Fruit fly (Drosophila melanogaster) whole organism, prepupa: ENCODE data around the gene CG10702.

Experiments used
- Blimp-1 ChIP-seq: fragments of 200-800 bp; sonication (Bioruptor generic); optimal IDR thresholded peaks from 3 replicates; lab custom pipeline; 2017; ENCODE audit warnings: missing biosample characterization, missing genetic modification characterization, mild to moderate bottlenecking, moderate library complexity, missing genetic modification reagents
- CG11294 ChIP-seq: fragments of 200-800 bp; sonication (Bioruptor generic); IDR thresholded peaks from 2 replicates; pipeline ENCODE4 v1.3.6; 2022; ENCODE audit warnings: missing biosample characterization, missing genetic modification characterization
- CG15336 ChIP-seq: fragments of 200-800 bp; sonication (Bioruptor generic); IDR thresholded peaks from 2 replicates; pipeline ENCODE4 v1.3.6; 2022; ENCODE audit warnings: missing biosample characterization, missing genetic modification characterization
- CG7368 ChIP-seq: fragments of 200-800 bp; sonication (Bioruptor generic); optimal IDR thresholded peaks from 3 replicates; lab custom pipeline; 2016; ENCODE audit warnings: missing biosample characterization, missing genetic modification characterization
- OdsH ChIP-seq: fragments of 200-800 bp; sonication (Bioruptor generic); optimal IDR thresholded peaks from 3 replicates; lab custom pipeline; 2016; ENCODE audit warnings: missing biosample characterization, missing genetic modification characterization
- dsx ChIP-seq: fragments of 200-800 bp; optimal IDR thresholded peaks from 3 replicates; lab custom pipeline; 2019; ENCODE audit warnings: missing biosample characterization, mild to moderate bottlenecking, missing genetic modification characterization, moderate library complexity; ENCODE audit not compliant: poor library complexity, severe bottlenecking
- eg ChIP-seq: fragments of 200-800 bp; sonication (Bioruptor generic); IDR thresholded peaks from 3 replicates; pipeline ENCODE4 v1.3.6; 2022; ENCODE audit warnings: missing biosample characterization, missing genetic modification characterization
- fkh ChIP-seq: fragments of 200-800 bp; sonication (Bioruptor generic); optimal IDR thresholded peaks from 3 replicates; lab custom pipeline; 2017; ENCODE audit warnings: missing biosample characterization, mild to moderate bottlenecking, missing genetic modification characterization, moderate library complexity
- salr ChIP-seq, 2 experiments: fragments of 200-800 bp; sonication (Bioruptor generic); optimal IDR thresholded peaks; 3 replicates each; lab custom pipeline; 2016 to 2018; ENCODE audit warnings: missing biosample characterization in 2 of 2, missing genetic modification characterization in 2 of 2, mild to moderate bottlenecking in 1 of 2

- TF ChIP-seq OdsH, result no peak
- TF ChIP-seq dsx (GFP tag; lab: Kevin White, UChicago), result no peak
- TF ChIP-seq CG15336 (GFP tag; lab: Robert Waterston, UW), result no peak
- no peak for TF ChIP-seq CG7368 (GFP tag; lab: Kevin White, UChicago)
- no peak for TF ChIP-seq CG11294 (GFP tag; lab: Robert Waterston, UW)
- TF ChIP-seq eg (GFP tag; lab: Robert Waterston, UW), result no peak
- no peak for TF ChIP-seq fkh (GFP tag; lab: Kevin White, UChicago)
- TF ChIP-seq salr (GFP tag; optimal IDR thresholded peaks at IDR 0.05; lab: Kevin White, UChicago), result no peak
- no peak for TF ChIP-seq Blimp-1 (GFP tag; lab: Kevin White, UChicago)
Measured at dm6 chr2L:19074099-19074828, 4.6 kb upstream of the CG10702 start, which contains the start of gene CG17572.
